Fruit fly (Drosophila melanogaster) whole organism, embryonic: ENCODE data around the gene RfC3.

Experiments
- Atf6 ChIP-seq: fragments of 200-800 bp; sonication (Bioruptor generic); IDR thresholded peaks from 2 replicates; pipeline ENCODE4 v1.3.6; 2022; ENCODE audit warnings: missing biosample characterization, missing genetic modification characterization
- B-H1 ChIP-seq: fragments of 200-800 bp; sonication (Bioruptor generic); IDR thresholded peaks from 3 replicates; pipeline ENCODE4 v1.3.6; 2022; ENCODE audit warnings: missing biosample characterization, missing genetic modification characterization
- BEAF-32 ChIP-seq: fragments of 200-800 bp; sonication (Bioruptor generic); optimal IDR thresholded peaks from 3 replicates; lab custom pipeline; 2017; ENCODE audit warnings: missing biosample characterization, missing genetic modification characterization, mild to moderate bottlenecking, moderate library complexity, missing genetic modification reagents
- Bgb ChIP-seq: fragments of 200-800 bp; sonication (Bioruptor generic); IDR thresholded peaks from 2 replicates; pipeline ENCODE4 v1.3.6; 2022; ENCODE audit warnings: missing biosample characterization, missing genetic modification characterization; ENCODE audit not compliant: partially characterized antibody
- CG11085 ChIP-seq: fragments of 200-800 bp; sonication (Bioruptor generic); IDR thresholded peaks from 2 replicates; pipeline ENCODE4 v1.3.6; 2022; ENCODE audit warnings: missing biosample characterization, missing genetic modification characterization
- CG11696 ChIP-seq: fragments of 200-800 bp; sonication (Bioruptor generic); IDR thresholded peaks from 2 replicates; pipeline ENCODE4 v1.3.6; 2022; ENCODE audit warnings: missing biosample characterization, missing genetic modification characterization
- CG12391 ChIP-seq: fragments of 200-800 bp; sonication (Bioruptor generic); optimal IDR thresholded peaks from 3 replicates; lab custom pipeline; 2018; ENCODE audit warnings: missing biosample characterization, mild to moderate bottlenecking, missing genetic modification characterization, moderate library complexity
- CG13287 ChIP-seq: fragments of 200-800 bp; sonication (Bioruptor generic); IDR thresholded peaks from 2 replicates; pipeline ENCODE4 v1.3.6; 2022; ENCODE audit warnings: missing biosample characterization, missing genetic modification characterization; ENCODE audit not compliant: partially characterized antibody
- CG14710 ChIP-seq: fragments of 200-800 bp; sonication (Bioruptor generic); optimal IDR thresholded peaks from 3 replicates; lab custom pipeline; 2019; ENCODE audit warnings: missing biosample characterization, mild to moderate bottlenecking, missing genetic modification characterization, moderate library complexity
- CG14860 ChIP-seq: fragments of 200-800 bp; sonication (Bioruptor generic); IDR thresholded peaks from 3 replicates; pipeline ENCODE4 v1.3.6; 2022; ENCODE audit warnings: missing biosample characterization, missing genetic modification characterization; ENCODE audit not compliant: partially characterized antibody
- CG16813 ChIP-seq: fragments of 200-800 bp; sonication (Bioruptor generic); IDR thresholded peaks from 3 replicates; pipeline ENCODE4 v1.3.6; 2022; ENCODE audit warnings: missing biosample characterization, missing genetic modification characterization; ENCODE audit not compliant: partially characterized antibody
- CG17802 ChIP-seq: fragments of 200-800 bp; sonication (Bioruptor generic); optimal IDR thresholded peaks from 2 replicates; lab custom pipeline; 2018; ENCODE audit warnings: missing biosample characterization, mild to moderate bottlenecking, missing genetic modification characterization, moderate library complexity
- CG30020 ChIP-seq: fragments of 200-800 bp; optimal IDR thresholded peaks from 2 replicates; lab custom pipeline; 2019; ENCODE audit warnings: missing biosample characterization, mild to moderate bottlenecking, missing genetic modification characterization, moderate library complexity
- CG42726 ChIP-seq: fragments of 200-800 bp; sonication (Bioruptor generic); IDR thresholded peaks from 2 replicates; pipeline ENCODE4 v1.3.6; 2022; ENCODE audit warnings: missing biosample characterization, missing genetic modification characterization; ENCODE audit not compliant: partially characterized antibody
- CG4617 ChIP-seq: fragments of 200-800 bp; sonication (Bioruptor generic); optimal IDR thresholded peaks from 3 replicates; lab custom pipeline; 2016; ENCODE audit warnings: missing biosample characterization, missing genetic modification characterization, borderline replicate concordance
- CG5953 ChIP-seq: fragments of 200-800 bp; sonication (Bioruptor generic); IDR thresholded peaks from 2 replicates; pipeline ENCODE4 v1.3.6; 2022; ENCODE audit warnings: missing biosample characterization, missing genetic modification characterization
- CG6175 ChIP-seq: fragments of 200-800 bp; sonication (Bioruptor generic); IDR thresholded peaks from 3 replicates; pipeline ENCODE4 v1.3.6; 2022; ENCODE audit warnings: missing biosample characterization, missing genetic modification characterization
- CG6765 ChIP-seq: fragments of 200-800 bp; sonication (Bioruptor generic); optimal IDR thresholded peaks from 3 replicates; lab custom pipeline; 2017; ENCODE audit warnings: missing biosample characterization, mild to moderate bottlenecking, missing genetic modification characterization
- CG7357 ChIP-seq: fragments of 200-800 bp; sonication (Bioruptor generic); IDR thresholded peaks from 3 replicates; pipeline ENCODE4 v1.3.6; 2022; ENCODE audit warnings: missing biosample characterization, missing genetic modification characterization
- CG7963 ChIP-seq: fragments of 200-800 bp; sonication (Bioruptor generic); IDR thresholded peaks from 3 replicates; pipeline ENCODE4 v1.3.6; 2022; ENCODE audit warnings: missing biosample characterization, missing genetic modification characterization; ENCODE audit not compliant: partially characterized antibody
- Deaf1 ChIP-seq: fragments of 200-800 bp; optimal IDR thresholded peaks from 3 replicates; lab custom pipeline; 2019; ENCODE audit warnings: missing biosample characterization, mild to moderate bottlenecking, missing genetic modification characterization, moderate library complexity
- Dll ChIP-seq: fragments of 200-800 bp; sonication (Bioruptor generic); IDR thresholded peaks from 4 replicates; pipeline ENCODE4 v1.3.6; 2022; ENCODE audit warnings: missing biosample characterization, missing genetic modification characterization; ENCODE audit not compliant: partially characterized antibody
- E2f2 ChIP-seq: fragments of 200-800 bp; sonication (Bioruptor generic); IDR thresholded peaks from 2 replicates; pipeline ENCODE4 v1.3.6; 2022; ENCODE audit warnings: missing biosample characterization, missing genetic modification characterization
- Ets97D ChIP-seq: fragments of 200-800 bp; sonication (Bioruptor generic); optimal IDR thresholded peaks from 3 replicates; lab custom pipeline; 2016; ENCODE audit warnings: missing biosample characterization, missing genetic modification characterization
- HmgZ ChIP-seq: fragments of 200-800 bp; sonication (Bioruptor generic); optimal IDR thresholded peaks from 2 replicates; lab custom pipeline; 2018; ENCODE audit warnings: missing biosample characterization, mild to moderate bottlenecking, missing genetic modification characterization
- MBD-R2 ChIP-seq: fragments of 200-800 bp; sonication (Bioruptor generic); IDR thresholded peaks from 2 replicates; pipeline ENCODE4 v1.3.6; 2022; ENCODE audit warnings: missing biosample characterization, missing genetic modification characterization
- Myb ChIP-seq: fragments of 200-800 bp; sonication (Bioruptor generic); optimal IDR thresholded peaks from 2 replicates; lab custom pipeline; 2016; ENCODE audit warnings: missing biosample characterization, missing genetic modification characterization
- Nf-YC ChIP-seq: fragments of 200-800 bp; optimal IDR thresholded peaks from 3 replicates; lab custom pipeline; 2019; ENCODE audit warnings: missing biosample characterization, mild to moderate bottlenecking, missing genetic modification characterization, moderate library complexity
- Trl ChIP-seq, 3 experiments: fragments of >200 bp in 2 of 3; fragments of 200-800 bp in 1 of 3; sonication (Bioruptor generic) in 1 of 3; optimal IDR thresholded peaks; 2 replicates in 1 of 3; 3 replicates in 2 of 3; lab custom pipeline; 2016 to 2017; ENCODE audit warnings: missing biosample characterization in 1 of 3, missing genetic modification characterization in 1 of 3
- ato ChIP-seq: fragments of 200-800 bp; sonication (Bioruptor generic); IDR thresholded peaks from 2 replicates; pipeline ENCODE4 v1.3.6; 2022; ENCODE audit warnings: missing biosample characterization, missing genetic modification characterization; ENCODE audit not compliant: partially characterized antibody
- btn ChIP-seq: fragments of 200-800 bp; sonication (Bioruptor generic); optimal IDR thresholded peaks from 2 replicates; lab custom pipeline; 2016; ENCODE audit warnings: missing biosample characterization, missing genetic modification characterization
- crp ChIP-seq, 2 experiments: fragments of 200-800 bp; sonication (Bioruptor generic); optimal IDR thresholded peaks; 2 replicates in 1 of 2; 3 replicates in 1 of 2; lab custom pipeline; 2017; ENCODE audit warnings: missing biosample characterization in 2 of 2, missing genetic modification characterization in 2 of 2, mild to moderate bottlenecking in 1 of 2, moderate library complexity in 1 of 2
- dmrt99B ChIP-seq: fragments of 200-800 bp; sonication (Bioruptor generic); optimal IDR thresholded peaks from 2 replicates; lab custom pipeline; 2018; ENCODE audit warnings: missing biosample characterization, mild to moderate bottlenecking, missing genetic modification characterization, moderate library complexity
- fu2 ChIP-seq: fragments of 200-800 bp; sonication (Bioruptor generic); optimal IDR thresholded peaks from 2 replicates; lab custom pipeline; 2016; ENCODE audit warnings: missing biosample characterization, missing genetic modification characterization
- jumu ChIP-seq: fragments of 200-800 bp; sonication (Bioruptor generic); optimal IDR thresholded peaks from 3 replicates; lab custom pipeline; 2016; ENCODE audit warnings: missing biosample characterization, missing genetic modification characterization
- knrl ChIP-seq: fragments of 200-800 bp; sonication (Bioruptor generic); IDR thresholded peaks from 3 replicates; pipeline ENCODE4 v1.3.6; 2022; ENCODE audit warnings: missing biosample characterization, missing genetic modification characterization; ENCODE audit not compliant: partially characterized antibody
- lilli ChIP-seq: fragments of 200-800 bp; sonication (Bioruptor generic); optimal IDR thresholded peaks from 3 replicates; lab custom pipeline; 2016; ENCODE audit warnings: missing biosample characterization, missing genetic modification characterization
- mld ChIP-seq: fragments of 200-800 bp; sonication (Bioruptor generic); IDR thresholded peaks from 3 replicates; pipeline ENCODE4 v1.3.6; 2022; ENCODE audit warnings: missing biosample characterization, missing genetic modification characterization; ENCODE audit not compliant: partially characterized antibody
- nmo ChIP-seq: fragments of 200-800 bp; sonication (Bioruptor generic); optimal IDR thresholded peaks from 2 replicates; lab custom pipeline; 2018; ENCODE audit warnings: missing biosample characterization, mild to moderate bottlenecking, missing genetic modification characterization, moderate library complexity
- peb ChIP-seq: fragments of 200-800 bp; sonication (Bioruptor generic); IDR thresholded peaks from 2 replicates; pipeline ENCODE4 v1.3.6; 2022; ENCODE audit warnings: missing biosample characterization, missing genetic modification characterization
- pzg ChIP-seq: fragments of 200-800 bp; sonication (Bioruptor generic); optimal IDR thresholded peaks from 3 replicates; lab custom pipeline; 2018; ENCODE audit warnings: missing biosample characterization, mild to moderate bottlenecking, missing genetic modification characterization, moderate library complexity
- row ChIP-seq: fragments of 200-800 bp; sonication (Bioruptor generic); IDR thresholded peaks from 3 replicates; pipeline ENCODE4 v1.3.6; 2022; ENCODE audit warnings: missing biosample characterization, missing genetic modification characterization
- schlank ChIP-seq: fragments of 200-800 bp; sonication (Bioruptor generic); optimal IDR thresholded peaks from 2 replicates; lab custom pipeline; 2018; ENCODE audit warnings: missing biosample characterization, mild to moderate bottlenecking, missing genetic modification characterization
- sens ChIP-seq: fragments of 200-800 bp; sonication (Bioruptor generic); peaks from one replicate; lab custom pipeline; 2016; ENCODE audit warnings: missing biosample characterization, missing genetic modification characterization
- tna ChIP-seq: fragments of 200-800 bp; sonication (Bioruptor generic); IDR thresholded peaks from 2 replicates; pipeline ENCODE4 v1.3.6; 2022; ENCODE audit warnings: missing biosample characterization, missing genetic modification characterization; ENCODE audit not compliant: partially characterized antibody
- unc-4 ChIP-seq: fragments of 200-800 bp; sonication (Bioruptor generic); IDR thresholded peaks from 2 replicates; pipeline ENCODE4 v1.3.6; 2022; ENCODE audit warnings: missing biosample characterization, missing genetic modification characterization; ENCODE audit not compliant: partially characterized antibody
- vnd ChIP-seq: fragments of 200-800 bp; sonication (Bioruptor generic); IDR thresholded peaks from 3 replicates; pipeline ENCODE4 v1.3.6; 2022; ENCODE audit warnings: missing biosample characterization, missing genetic modification characterization; ENCODE audit not compliant: partially characterized antibody
- zen2 ChIP-seq: fragments of 200-800 bp; sonication (Bioruptor generic); IDR thresholded peaks from 3 replicates; pipeline ENCODE4 v1.3.6; 2022; ENCODE audit warnings: missing biosample characterization, missing genetic modification characterization; ENCODE audit not compliant: partially characterized antibody
- zfh1 ChIP-seq: fragments of 200-800 bp; sonication (Bioruptor generic); IDR thresholded peaks from 3 replicates; pipeline ENCODE4 v1.3.6; 2022; ENCODE audit warnings: missing biosample characterization, missing genetic modification characterization

Gene RfC3

DNA sequence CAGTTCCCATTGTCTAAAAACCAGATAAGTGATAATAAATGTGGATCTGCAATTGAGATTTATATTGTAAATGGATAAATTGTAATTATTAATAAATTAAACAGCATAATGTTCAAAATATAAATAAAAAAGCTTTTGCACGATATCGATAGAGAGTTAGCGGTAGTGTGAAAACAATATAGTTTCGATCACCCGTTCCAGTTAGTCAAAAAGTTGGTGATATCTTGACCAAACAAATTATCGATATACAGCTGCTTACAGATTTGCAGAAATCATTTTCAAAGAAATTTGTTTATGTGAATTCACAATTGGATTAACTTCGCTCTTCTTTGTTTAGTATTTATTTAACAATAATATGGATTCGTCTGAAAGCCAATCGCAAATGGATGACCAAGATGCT, 20.2 kb downstream of the RfC3 start, which contains the start of gene Nse4:
Gene Nse4, plus strand, starts transcription at position 267 of the 400 bp plus-strand sequence.
- TF ChIP-seq nmo: peak; percentile 15
- TF ChIP-seq CG7357 (GFP tag; lab: Robert Waterston, UW): peak; percentile 85
- peak; percentile 91 for TF ChIP-seq Bgb (GFP tag; lab: Robert Waterston, UW)
- no peak for TF ChIP-seq fu2 (GFP tag; lab: Kevin White, UChicago)
- peak; percentile 40; the same call in 1 of the 3 replicates for TF ChIP-seq row
- peak; percentile 75 for TF ChIP-seq sens (GFP tag; lab: Kevin White, UChicago)
- TF ChIP-seq CG5953 (GFP tag; lab: Robert Waterston, UW): no peak
- TF ChIP-seq CG30020: peak; percentile 97
- TF ChIP-seq Nf-YC: no peak
- TF ChIP-seq lilli: no peak
- peak in 1 of 2 experiments; percentile 70 for TF ChIP-seq crp (GFP tag; optimal IDR thresholded peaks at IDR 0.05; lab: Kevin White, UChicago)
- peak; percentile 88 for TF ChIP-seq vnd (GFP tag; lab: Robert Waterston, UW)
- peak; percentile 65 for TF ChIP-seq BEAF-32 (GFP tag; lab: Kevin White, UChicago)
- no peak for TF ChIP-seq dmrt99B (tag; lab: Kevin White, UChicago)
- TF ChIP-seq peb: no peak
- TF ChIP-seq CG14710 (tag; lab: Kevin White, UChicago): peak; percentile 34
- peak; percentile 61 for TF ChIP-seq pzg
- TF ChIP-seq CG13287: peak; percentile 86
- no peak for TF ChIP-seq CG6175 (GFP tag; lab: Robert Waterston, UW)
- TF ChIP-seq Deaf1 (tag; lab: Kevin White, UChicago): no peak
- TF ChIP-seq Ets97D: peak; percentile 23
- no peak for TF ChIP-seq CG11085 (GFP tag; lab: Robert Waterston, UW)
- no peak for TF ChIP-seq CG42726 (GFP tag; lab: Robert Waterston, UW)
- TF ChIP-seq zfh1 (GFP tag; lab: Robert Waterston, UW): no peak
- TF ChIP-seq CG14860 (GFP tag; lab: Robert Waterston, UW): peak; percentile 93
- TF ChIP-seq btn (GFP tag; lab: Kevin White, UChicago): no peak
- peak; percentile 69 for TF ChIP-seq MBD-R2
- peak; percentile 71 for TF ChIP-seq knrl (GFP tag; lab: Robert Waterston, UW)
- TF ChIP-seq CG4617 (GFP tag; lab: Kevin White, UChicago): peak; percentile 41
- TF ChIP-seq HmgZ: peak; percentile 5
- no peak for TF ChIP-seq Trl (optimal IDR thresholded peaks at IDR 0.05; lab: Kevin White, UChicago)
- no peak for TF ChIP-seq Trl (GFP tag; optimal IDR thresholded peaks at IDR 0.05; lab: Kevin White, UChicago)
- peak; percentile 93 for TF ChIP-seq tna (GFP tag; lab: Robert Waterston, UW)
- peak; percentile 74 for TF ChIP-seq unc-4 (GFP tag; lab: Robert Waterston, UW)
- peak; percentile 82 for TF ChIP-seq CG16813
- no peak for TF ChIP-seq schlank
- peak; percentile 4 for TF ChIP-seq Myb
- peak; percentile 95 for TF ChIP-seq ato (GFP tag; lab: Robert Waterston, UW)
- TF ChIP-seq B-H1 (GFP tag; lab: Robert Waterston, UW): no peak
- TF ChIP-seq CG7963 (GFP tag; lab: Robert Waterston, UW): peak; percentile 90
- peak; percentile 87 for TF ChIP-seq E2f2
- peak; percentile 2 for TF ChIP-seq CG12391 (tag; lab: Kevin White, UChicago)
- TF ChIP-seq jumu: no peak
- TF ChIP-seq mld (GFP tag; lab: Robert Waterston, UW): peak; percentile 80; the same call in 2 of the 3 replicates
- no peak for TF ChIP-seq Atf6
- peak; percentile 77 for TF ChIP-seq Dll (GFP tag; lab: Robert Waterston, UW)
- peak; percentile 77 for TF ChIP-seq zen2 (GFP tag; lab: Robert Waterston, UW)
- no peak for TF ChIP-seq CG6765 (GFP tag; lab: Kevin White, UChicago)
- no peak for TF ChIP-seq CG11696 (GFP tag; lab: Robert Waterston, UW)
- TF ChIP-seq CG17802 (tag; lab: Kevin White, UChicago): peak; percentile 41
